Worm (Caenorhabditis elegans) whole organism, late embryonic: ENCODE results near the gene C04E7.5.
A peak's percentile ranks its signal among the peaks of the same experiment; 100 is the strongest.
"Not testable (repeated sequence)": the region's sequence is repeated elsewhere in the genome, so short reads cannot be mapped to it uniquely, and the experiment has no call there.

ENCODE experiments used
- C08G9.2 ChIP-seq: sonication (generic microtip); optimal IDR thresholded peaks from 2 replicates; lab custom pipeline; 2016; ENCODE audit warnings: mild to moderate bottlenecking, missing genetic modification characterization, moderate library complexity, missing compliant biosample characterization
- C38D4.7 ChIP-seq: fragments of 200-800 bp; sonication (Bioruptor generic); optimal IDR thresholded peaks from 2 replicates; lab custom pipeline; 2018; ENCODE audit warnings: mild to moderate bottlenecking, missing genetic modification characterization, moderate library complexity, missing compliant biosample characterization
- F13H6.1 ChIP-seq: sonication (generic microtip); optimal IDR thresholded peaks from 2 replicates; lab custom pipeline; 2016; ENCODE audit warnings: missing genetic modification characterization, missing compliant biosample characterization
- K02D7.2 ChIP-seq: sonication (generic microtip); optimal IDR thresholded peaks from 2 replicates; lab custom pipeline; 2017; ENCODE audit warnings: mild to moderate bottlenecking, missing genetic modification characterization, missing compliant biosample characterization
- K09A11.1 ChIP-seq: sonication (generic microtip); optimal IDR thresholded peaks from 2 replicates; lab custom pipeline; 2017; ENCODE audit warnings: antibody characterized with exemption, mild to moderate bottlenecking, missing genetic modification characterization, missing compliant biosample characterization; ENCODE audit not compliant: insufficient read depth
- ahr-1 ChIP-seq: sonication (generic microtip); optimal IDR thresholded peaks from 2 replicates; lab custom pipeline; 2016; ENCODE audit warnings: missing genetic modification characterization, missing compliant biosample characterization
- ceh-18 ChIP-seq: sonication (generic microtip); optimal IDR thresholded peaks from 2 replicates; lab custom pipeline; 2016; ENCODE audit warnings: missing genetic modification characterization, missing compliant biosample characterization
- ceh-19 ChIP-seq: fragments of 200-800 bp; sonication (Bioruptor generic); optimal IDR thresholded peaks from 2 replicates; lab custom pipeline; 2018; ENCODE audit warnings: mild to moderate bottlenecking, missing genetic modification characterization, missing compliant biosample characterization
- ceh-22 ChIP-seq: sonication (generic microtip); optimal IDR thresholded peaks from 2 replicates; lab custom pipeline; 2017; ENCODE audit warnings: missing biosample characterization, missing genetic modification characterization
- ceh-31 ChIP-seq: sonication (generic microtip); optimal IDR thresholded peaks from 2 replicates; lab custom pipeline; 2016; ENCODE audit warnings: missing genetic modification characterization, missing compliant biosample characterization
- ceh-34 ChIP-seq: sonication (generic microtip); optimal IDR thresholded peaks from 2 replicates; lab custom pipeline; 2016; ENCODE audit warnings: mild to moderate bottlenecking, missing genetic modification characterization, missing compliant biosample characterization
- ceh-45 ChIP-seq: fragments of 200-800 bp; sonication (Bioruptor generic); IDR thresholded peaks from 2 replicates; pipeline ENCODE4 v1.3.6; 2022; ENCODE audit warnings: missing genetic modification reagents, missing genetic modification characterization, missing compliant biosample characterization
- ceh-48 ChIP-seq: sonication (generic microtip); optimal IDR thresholded peaks from 2 replicates; lab custom pipeline; 2016; ENCODE audit warnings: missing genetic modification characterization, inconsistent platforms, missing compliant biosample characterization
- ceh-6 ChIP-seq: fragments of 200-800 bp; sonication (Bioruptor generic); optimal IDR thresholded peaks from 2 replicates; lab custom pipeline; 2018; ENCODE audit warnings: mild to moderate bottlenecking, missing genetic modification characterization, missing compliant biosample characterization
- dve-1 ChIP-seq: sonication (generic microtip); optimal IDR thresholded peaks from 2 replicates; lab custom pipeline; 2017; ENCODE audit warnings: antibody characterized with exemption, mild to moderate bottlenecking, missing genetic modification characterization, missing compliant biosample characterization
- elt-2 ChIP-seq: sonication (generic microtip); optimal IDR thresholded peaks from 2 replicates; lab custom pipeline; 2016; ENCODE audit warnings: missing genetic modification reagents, missing genetic modification characterization, missing compliant biosample characterization
- elt-4 ChIP-seq: sonication (generic microtip); optimal IDR thresholded peaks from 2 replicates; lab custom pipeline; 2016; ENCODE audit warnings: missing genetic modification characterization, missing compliant biosample characterization
- ets-4 ChIP-seq: sonication (generic microtip); optimal IDR thresholded peaks from 2 replicates; lab custom pipeline; 2016; ENCODE audit warnings: missing genetic modification characterization, missing compliant biosample characterization
- fax-1 ChIP-seq: sonication (generic microtip); optimal IDR thresholded peaks from 2 replicates; lab custom pipeline; 2016; ENCODE audit warnings: missing genotype, missing genetic modification characterization, missing compliant biosample characterization
- fkh-10 ChIP-seq: fragments of 150-350 bp; optimal IDR thresholded peaks from 2 replicates; lab custom pipeline; 2014; ENCODE audit warnings: missing biosample characterization, missing genetic modification reagents, missing genetic modification characterization
- fkh-6 ChIP-seq: sonication (generic microtip); optimal IDR thresholded peaks from 2 replicates; lab custom pipeline; 2016; ENCODE audit warnings: missing genetic modification characterization, missing compliant biosample characterization
- gmeb-2 ChIP-seq: sonication (generic microtip); optimal IDR thresholded peaks from 2 replicates; lab custom pipeline; 2016; ENCODE audit warnings: missing genetic modification characterization, inconsistent platforms, missing compliant biosample characterization
- hlh-13 ChIP-seq: fragments of 200-800 bp; sonication (Bioruptor generic); optimal IDR thresholded peaks from 2 replicates; lab custom pipeline; 2018; ENCODE audit warnings: mild to moderate bottlenecking, missing genetic modification characterization, missing compliant biosample characterization
- hlh-15 ChIP-seq: sonication (generic microtip); optimal IDR thresholded peaks from 2 replicates; lab custom pipeline; 2016; ENCODE audit warnings: missing genetic modification characterization, missing compliant biosample characterization
- hlh-30 ChIP-seq: sonication (generic microtip); optimal IDR thresholded peaks from 2 replicates; lab custom pipeline; 2017; ENCODE audit warnings: antibody characterized with exemption, missing genetic modification characterization, missing compliant biosample characterization; ENCODE audit not compliant: insufficient read depth
- hlh-8 ChIP-seq: sonication (generic microtip); optimal IDR thresholded peaks from 2 replicates; lab custom pipeline; 2016; ENCODE audit warnings: missing genotype, missing genetic modification characterization, missing compliant biosample characterization
- lin-11 ChIP-seq: fragments of 200-800 bp; sonication (Bioruptor generic); optimal IDR thresholded peaks from 2 replicates; lab custom pipeline; 2018; ENCODE audit warnings: mild to moderate bottlenecking, missing genetic modification characterization, missing compliant biosample characterization
- mec-3 ChIP-seq: sonication (generic microtip); optimal IDR thresholded peaks from 2 replicates; lab custom pipeline; 2016; ENCODE audit warnings: borderline replicate concordance, missing genetic modification characterization, missing compliant biosample characterization
- nfya-1 ChIP-seq: sonication (generic microtip); optimal IDR thresholded peaks from 2 replicates; lab custom pipeline; 2017; ENCODE audit warnings: missing genetic modification characterization, mild to moderate bottlenecking, missing compliant biosample characterization, antibody characterized with exemption, moderate library complexity
- nhr-11 ChIP-seq: fragments of 150-350 bp; optimal IDR thresholded peaks from 2 replicates; lab custom pipeline; 2014; ENCODE audit warnings: missing biosample characterization, missing genetic modification characterization
- pha-4 ChIP-seq: fragments of 150-350 bp; optimal IDR thresholded peaks from 2 replicates; lab custom pipeline; 2018; ENCODE audit warnings: missing biosample characterization, missing genetic modification reagents, missing genetic modification characterization
- pros-1 ChIP-seq: fragments of 150-350 bp; optimal IDR thresholded peaks from 2 replicates; lab custom pipeline; 2014; ENCODE audit warnings: missing biosample characterization, missing genetic modification reagents, missing genetic modification characterization
- ref-2 ChIP-seq: sonication (generic microtip); optimal IDR thresholded peaks from 2 replicates; lab custom pipeline; 2016; ENCODE audit warnings: missing genetic modification characterization, missing compliant biosample characterization
- rnt-1 ChIP-seq: sonication (generic microtip); optimal IDR thresholded peaks from 2 replicates; lab custom pipeline; 2016; ENCODE audit warnings: missing genetic modification characterization, missing compliant biosample characterization
- sdc-2 ChIP-seq: sonication (generic microtip); optimal IDR thresholded peaks from 2 replicates; lab custom pipeline; 2016; ENCODE audit warnings: missing genotype, missing genetic modification characterization, missing compliant biosample characterization
- sox-2 ChIP-seq: fragments of 200-800 bp; sonication (Bioruptor generic); IDR thresholded peaks from 2 replicates; pipeline ENCODE4 v1.3.6; 2022; ENCODE audit warnings: missing genetic modification reagents, missing genetic modification characterization, missing compliant biosample characterization
- sox-4 ChIP-seq: sonication (generic microtip); optimal IDR thresholded peaks from 2 replicates; lab custom pipeline; 2017; ENCODE audit warnings: mild to moderate bottlenecking, missing genetic modification characterization, inconsistent platforms, missing compliant biosample characterization
- syd-9 ChIP-seq: sonication (generic microtip); optimal IDR thresholded peaks from 2 replicates; lab custom pipeline; 2016; ENCODE audit warnings: mild to moderate bottlenecking, missing genetic modification characterization, moderate library complexity, missing compliant biosample characterization
- ttx-3 ChIP-seq: sonication (generic microtip); optimal IDR thresholded peaks from 2 replicates; lab custom pipeline; 2016; ENCODE audit warnings: missing genetic modification reagents, missing genetic modification characterization, missing compliant biosample characterization
- unc-3 ChIP-seq, 2 experiments: fragments of 200-800 bp in 1 of 2; sonication (Bioruptor generic) in 1 of 2; sonication (generic microtip) in 1 of 2; conservative IDR thresholded peaks in 1 of 2; optimal IDR thresholded peaks in 1 of 2; 2 replicates each; pipeline versions ENCODE4 v1.3.6 to Lab custom; 2016 to 2022; ENCODE audit warnings: missing compliant biosample characterization in 2 of 2, missing genetic modification characterization in 2 of 2, missing genetic modification reagents in 1 of 2
- unc-42 ChIP-seq: sonication (generic microtip); optimal IDR thresholded peaks from 2 replicates; lab custom pipeline; 2016; ENCODE audit warnings: missing genotype, missing genetic modification characterization, missing compliant biosample characterization
- unc-55 ChIP-seq: sonication (generic microtip); optimal IDR thresholded peaks from 2 replicates; lab custom pipeline; 2017; ENCODE audit warnings: missing biosample characterization, missing genetic modification reagents, missing genetic modification characterization
- unc-86 ChIP-seq: sonication (generic microtip); optimal IDR thresholded peaks from 2 replicates; lab custom pipeline; 2016; ENCODE audit warnings: missing genetic modification characterization, missing compliant biosample characterization
- zip-5 ChIP-seq: sonication (generic microtip); optimal IDR thresholded peaks from 2 replicates; lab custom pipeline; 2016; ENCODE audit warnings: missing genetic modification characterization, missing compliant biosample characterization

The C04E7.5 gene

ce11 chrX:347117-347516, 13.5 kb upstream of the C04E7.5 start, which contains the start of gene C04E7.3:
TSS of gene C04E7.3 (minus strand) at chrX:347217.
- not testable (repeated sequence) for TF ChIP-seq pros-1 (tag; lab: Kevin White, UChicago); fkh-10 (GFP tag; lab: Kevin White, UChicago); elt-4

ce11 chrX:348141-348540, 12.4 kb upstream of the C04E7.5 start:
- TF ChIP-seq ceh-22 = no peak
- TF ChIP-seq sdc-2 (tag; lab: Kevin White, UChicago) = no peak
- TF ChIP-seq C38D4.7 (GFP tag; lab: Kevin White, UChicago) = no peak
- TF ChIP-seq K02D7.2 (tag; lab: Kevin White, UChicago) = no peak
- TF ChIP-seq unc-55 (GFP tag; lab: Kevin White, UChicago) = peak; percentile 28
- TF ChIP-seq sox-2 (GFP tag; lab: Robert Waterston, UW) = no peak
- no peak for TF ChIP-seq lin-11 (tag; lab: Kevin White, UChicago)
- TF ChIP-seq ceh-48 (tag; lab: Kevin White, UChicago) = peak; percentile 67
- no peak for TF ChIP-seq sox-4
- peak; percentile 21 for TF ChIP-seq ceh-31 (tag; lab: Kevin White, UChicago)
- no peak for TF ChIP-seq syd-9 (tag; lab: Kevin White, UChicago)
- TF ChIP-seq mec-3 = no peak
- no peak for TF ChIP-seq ref-2 (tag; lab: Kevin White, UChicago)
- TF ChIP-seq hlh-30 (tag; lab: Kevin White, UChicago) = peak; percentile 16
- peak; percentile 8 for TF ChIP-seq nfya-1 (tag; lab: Kevin White, UChicago)

ce11 chrX:351398-351797, 9.2 kb upstream of the C04E7.5 start:
- peak; percentile 72 for TF ChIP-seq sox-2 (GFP tag; lab: Robert Waterston, UW)
- peak; percentile 78; the same call in 1 of the 2 replicates for TF ChIP-seq ceh-45
- TF ChIP-seq unc-3 (GFP tag; conservative IDR thresholded peaks at IDR 0.05; lab: Robert Waterston, UW) = peak; percentile 70
- not testable (repeated sequence) for TF ChIP-seq unc-3 (tag; optimal IDR thresholded peaks at IDR 0.05; lab: Kevin White, UChicago)

- TF ChIP-seq ceh-18 (tag; lab: Kevin White, UChicago) = peak; percentile 87
- peak; percentile 86 for TF ChIP-seq lin-11 (tag; lab: Kevin White, UChicago)
- peak; percentile 92 for TF ChIP-seq sdc-2 (tag; lab: Kevin White, UChicago)
- peak; percentile 82 for TF ChIP-seq ceh-34 (tag; lab: Kevin White, UChicago)
- peak; percentile 85 for TF ChIP-seq fkh-6
- TF ChIP-seq pha-4 (tag; lab: Kevin White, UChicago) = no peak
- TF ChIP-seq F13H6.1 = peak; percentile 87
- peak; percentile 81 for TF ChIP-seq unc-42
- TF ChIP-seq K09A11.1 (tag; lab: Kevin White, UChicago) = peak; percentile 70
- TF ChIP-seq ceh-19 (GFP tag; lab: Kevin White, UChicago) = peak; percentile 85
- peak; percentile 88 for TF ChIP-seq hlh-13 (GFP tag; lab: Kevin White, UChicago)
- TF ChIP-seq ceh-31 (tag; lab: Kevin White, UChicago) = peak; percentile 76
- TF ChIP-seq K02D7.2 (tag; lab: Kevin White, UChicago) = peak; percentile 71
- TF ChIP-seq ahr-1 (tag; lab: Kevin White, UChicago) = peak; percentile 77
- TF ChIP-seq rnt-1 (tag; lab: Kevin White, UChicago) = peak; percentile 77
- TF ChIP-seq nfya-1 (tag; lab: Kevin White, UChicago) = peak; percentile 82
- TF ChIP-seq sox-2 (GFP tag; lab: Robert Waterston, UW) = peak; percentile 45; the same call in 1 of the 2 replicates
- TF ChIP-seq C08G9.2 (tag; lab: Kevin White, UChicago) = peak; percentile 71
- peak; percentile 86 for TF ChIP-seq fax-1 (tag; lab: Kevin White, UChicago)
- peak; percentile 76 for TF ChIP-seq ceh-6 (GFP tag; lab: Kevin White, UChicago)
- peak; percentile 89 for TF ChIP-seq gmeb-2
- TF ChIP-seq unc-86 (tag; lab: Kevin White, UChicago) = peak; percentile 82
- TF ChIP-seq hlh-8 = peak; percentile 89
- TF ChIP-seq elt-4 = no peak
- peak; percentile 59 for TF ChIP-seq zip-5 (tag; lab: Kevin White, UChicago)
- peak; percentile 66 for TF ChIP-seq ets-4 (tag; lab: Kevin White, UChicago)
- TF ChIP-seq dve-1 (tag; lab: Kevin White, UChicago) = peak; percentile 70
- TF ChIP-seq ceh-48 (tag; lab: Kevin White, UChicago) = peak; percentile 81
- TF ChIP-seq elt-2 = peak; percentile 93
- peak; percentile 90 for TF ChIP-seq hlh-15 (tag; lab: Kevin White, UChicago)
- peak; percentile 82 for TF ChIP-seq ttx-3 (tag; lab: Kevin White, UChicago)
- no peak for TF ChIP-seq nhr-11 (tag; lab: Kevin White, UChicago)
- peak; percentile 3 for TF ChIP-seq unc-55 (GFP tag; lab: Kevin White, UChicago)
These were observed 7.4 kb upstream of the C04E7.5 start, which contains the start of gene sor-3 for ce11 chrX:353134-353669. TSS of gene sor-3 (plus strand) at chrX:353619.
